Worm (Caenorhabditis elegans): ENCODE results near the gene jkk-1.

DNA sequence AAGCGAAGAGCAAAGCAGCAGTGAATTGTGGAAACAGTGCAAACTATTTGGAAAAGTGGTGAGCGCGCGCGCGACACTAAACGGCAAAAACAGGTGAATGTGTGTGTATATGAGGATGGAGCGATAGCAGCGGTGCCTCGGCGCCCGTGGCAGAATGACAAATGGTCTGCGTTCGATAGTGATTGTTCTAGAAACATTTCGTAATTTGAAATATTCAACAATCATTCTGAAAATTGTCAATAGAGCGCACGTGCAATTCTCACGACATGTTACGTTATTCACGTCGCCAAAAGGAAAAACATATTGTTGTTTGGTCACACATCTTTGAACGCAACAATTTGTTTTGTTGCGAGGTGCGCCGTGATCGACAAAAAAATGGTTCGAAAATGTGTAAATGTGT lies 13.0 kb upstream of the jkk-1 start:
- TF ChIP-seq ceh-9 (tag; optimal IDR thresholded peaks at IDR 0.05) (no peak), ama-1 (optimal IDR thresholded peaks at IDR 0.05) (no peak), pros-1 (tag; optimal IDR thresholded peaks at IDR 0.05) (no peak), ets-4 (tag; optimal IDR thresholded peaks at IDR 0.05) (no peak), unc-86 (tag; optimal IDR thresholded peaks at IDR 0.05) (no peak), nhr-232 (tag; optimal IDR thresholded peaks at IDR 0.05) (no peak), pat-9 (tag; optimal IDR thresholded peaks at IDR 0.05) (no peak), hlh-30 (tag; optimal IDR thresholded peaks at IDR 0.05; ENCODE audit: insufficient read depth) (no peak), nfya-1 (tag; optimal IDR thresholded peaks at IDR 0.05) (no peak), sdc-2 (tag; optimal IDR thresholded peaks at IDR 0.05) (no peak)
